Fruit fly (Drosophila melanogaster): ENCODE measurements around the gene CG31909.

The CG31909 gene

DNA sequence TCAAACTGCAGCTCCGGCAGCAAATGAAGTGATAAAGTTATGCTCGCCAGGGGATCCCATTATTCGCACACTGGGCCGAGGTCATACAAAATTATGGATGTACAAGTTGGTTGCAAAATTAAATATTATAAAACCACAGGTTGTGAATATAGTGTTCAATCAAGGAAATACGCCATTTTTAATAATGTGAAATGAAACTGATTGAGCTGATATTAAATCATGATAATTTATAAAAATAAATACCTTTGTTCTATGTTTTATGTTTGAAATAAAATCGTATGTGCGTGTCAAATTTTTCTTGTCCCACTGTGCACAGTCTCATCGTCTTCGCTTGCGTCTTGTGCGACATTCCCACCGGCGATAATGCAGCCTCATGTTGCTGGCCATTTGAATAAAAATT is 38.6 kb downstream of the CG31909 start (continued):
- TF ChIP-seq CG6808 (GFP tag; optimal IDR thresholded peaks at IDR 0.05) (peak; percentile 37), CG7368 (GFP tag; optimal IDR thresholded peaks at IDR 0.05) (peak; percentile 0), dsx (GFP tag; optimal IDR thresholded peaks at IDR 0.05; ENCODE audit: poor library complexity, severe bottlenecking) (peak; percentile 24), spab (GFP tag; optimal IDR thresholded peaks at IDR 0.05) (peak; percentile 33), CG10631 (GFP tag; optimal IDR thresholded peaks at IDR 0.05) (peak; percentile 59), CG15336 (GFP tag; IDR thresholded peaks at IDR 0.05) (peak; percentile 80), fd85E (GFP tag; optimal IDR thresholded peaks at IDR 0.05) (no peak), CG31627 (GFP tag; optimal IDR thresholded peaks at IDR 0.05) (peak; percentile 44), CG11762 (GFP tag; optimal IDR thresholded peaks at IDR 0.05; ENCODE audit: insufficient read depth) (peak; percentile 36), Eip93F (GFP tag; optimal IDR thresholded peaks at IDR 0.05) (no peak), CG32006 (GFP tag; optimal IDR thresholded peaks at IDR 0.05) (peak; percentile 75), CG10669 (GFP tag; optimal IDR thresholded peaks at IDR 0.05) (peak; percentile 27), topi (GFP tag; optimal IDR thresholded peaks at IDR 0.05) (peak; percentile 59), Met (GFP tag; optimal IDR thresholded peaks at IDR 0.05) (peak; percentile 70), Sox102F (GFP tag; optimal IDR thresholded peaks at IDR 0.05) (peak; percentile 44)

DNA sequence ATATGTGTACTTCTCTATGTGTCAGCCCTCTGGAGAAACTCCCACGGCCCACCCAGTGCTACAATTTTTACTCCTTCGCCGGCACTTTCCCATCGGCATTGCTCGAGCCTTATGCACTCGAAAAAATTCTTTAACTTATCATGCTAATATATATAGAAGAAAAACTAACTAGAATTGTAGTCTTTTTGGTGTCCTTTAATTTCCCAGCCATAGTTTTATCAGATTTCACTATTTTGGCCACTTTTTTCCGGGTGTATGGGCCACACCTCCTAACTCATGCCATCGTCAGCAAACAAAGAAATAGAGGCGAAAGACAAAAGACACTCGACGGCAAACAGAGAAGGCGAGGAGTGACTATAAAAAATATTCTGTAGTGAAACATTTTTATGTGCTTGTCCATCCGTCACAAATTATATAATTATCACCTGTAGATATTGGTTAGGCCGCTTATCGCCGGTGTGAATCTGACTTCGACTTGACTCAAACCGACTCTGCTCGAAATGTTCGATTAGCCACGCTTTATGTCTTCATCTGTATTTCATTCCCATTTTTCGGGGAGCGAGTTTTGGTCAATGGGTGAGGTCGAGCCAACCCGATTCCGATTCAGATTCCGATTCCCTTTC is 41.5 kb downstream of the CG31909 start:
- no peak for TF ChIP-seq dsx (GFP tag; optimal IDR thresholded peaks at IDR 0.05; ENCODE audit: poor library complexity, severe bottlenecking)
- no peak for TF ChIP-seq CG11762 (GFP tag; optimal IDR thresholded peaks at IDR 0.05; ENCODE audit: insufficient read depth)
- TF ChIP-seq net (GFP tag; optimal IDR thresholded peaks at IDR 0.05) = no peak
- no peak for TF ChIP-seq esn (GFP tag; optimal IDR thresholded peaks at IDR 0.05)
- TF ChIP-seq svp (GFP tag) = peak; percentile 48
- peak; percentile 51; the same call in 2 of the 3 replicates for TF ChIP-seq CG6163 (GFP tag; IDR thresholded peaks at IDR 0.05)
- no peak for TF ChIP-seq CG4318 (GFP tag; optimal IDR thresholded peaks at IDR 0.05)
- TF ChIP-seq CG32006 (GFP tag; optimal IDR thresholded peaks at IDR 0.05) = peak; percentile 32
- TF ChIP-seq CG11294 (GFP tag; IDR thresholded peaks at IDR 0.05) = no peak
- no peak for TF ChIP-seq OdsH (GFP tag; optimal IDR thresholded peaks at IDR 0.05)
- TF ChIP-seq Hr4 (GFP tag; optimal IDR thresholded peaks at IDR 0.05) = peak; percentile 6
- no peak for TF ChIP-seq CG8632 (GFP tag; optimal IDR thresholded peaks at IDR 0.05)
- TF ChIP-seq vri (GFP tag; optimal IDR thresholded peaks at IDR 0.05) = no peak
- TF ChIP-seq CG6276 (GFP tag; optimal IDR thresholded peaks at IDR 0.05) = no peak
- peak; percentile 33 for TF ChIP-seq Eip78C (GFP tag)

DNA sequence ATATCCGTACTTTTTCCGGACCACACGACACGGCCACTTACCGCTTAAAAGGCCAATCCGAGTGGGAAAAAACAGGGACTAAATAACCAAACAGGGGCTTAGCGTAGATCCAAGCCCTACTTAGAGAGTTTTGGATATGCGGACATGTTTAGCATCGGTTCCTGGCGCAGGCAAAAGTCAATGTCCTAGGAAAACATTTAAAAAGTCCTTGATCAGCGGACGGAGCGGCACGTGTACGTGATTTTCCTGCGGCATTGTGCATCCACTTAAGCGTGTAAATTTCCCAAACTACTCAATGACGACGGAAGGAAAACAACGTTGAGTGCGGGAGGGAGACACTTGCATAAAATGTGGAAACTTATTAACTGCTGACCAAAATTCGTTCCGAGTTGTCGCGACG is 42.7 kb downstream of the CG31909 start:
- TF ChIP-seq CG7368 (GFP tag; optimal IDR thresholded peaks at IDR 0.05) (no peak), Met (GFP tag; optimal IDR thresholded peaks at IDR 0.05) (no peak), CG15336 (GFP tag; IDR thresholded peaks at IDR 0.05) (no peak), CG11294 (GFP tag; IDR thresholded peaks at IDR 0.05) (no peak), CG6792 (GFP tag; optimal IDR thresholded peaks at IDR 0.05) (no peak), CG16779 (tag; optimal IDR thresholded peaks at IDR 0.05) (no peak), pdm3 (GFP tag; optimal IDR thresholded peaks at IDR 0.05) (no peak), CG32006 (GFP tag; optimal IDR thresholded peaks at IDR 0.05) (no peak), topi (GFP tag; optimal IDR thresholded peaks at IDR 0.05) (no peak), CG3919 (GFP tag; optimal IDR thresholded peaks at IDR 0.05) (no peak), ss (GFP tag; optimal IDR thresholded peaks at IDR 0.05) (no peak), eg (GFP tag; IDR thresholded peaks at IDR 0.05) (no peak), Eip78C (GFP tag) (no peak), CG9139 (GFP tag; optimal IDR thresholded peaks at IDR 0.05) (no peak), CG10631 (GFP tag; optimal IDR thresholded peaks at IDR 0.05) (no peak), fkh (GFP tag; optimal IDR thresholded peaks at IDR 0.05) (no peak)

DNA sequence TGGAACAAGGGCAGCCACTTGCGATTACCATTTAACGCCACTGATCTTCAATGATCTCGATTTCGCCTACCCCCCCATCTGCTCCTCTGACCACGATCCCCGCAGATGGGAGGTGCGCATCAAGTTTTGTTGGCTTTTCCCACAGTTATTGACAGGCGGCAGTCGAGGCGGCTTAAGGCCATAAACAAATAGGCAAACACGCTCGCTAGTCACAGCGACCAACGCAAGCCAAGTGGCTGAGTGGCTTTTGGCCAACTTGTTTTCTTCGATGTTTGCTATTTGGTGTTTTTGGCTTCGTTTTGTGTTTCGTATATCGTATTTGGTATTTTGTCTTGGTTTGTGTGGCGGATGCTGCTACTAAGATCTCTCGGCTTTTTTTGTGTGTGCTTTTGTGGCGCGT is 44.2 kb downstream of the CG31909 start:
- TF ChIP-seq spab (GFP tag; optimal IDR thresholded peaks at IDR 0.05) (no peak), svp (GFP tag) (no peak), CG6276 (GFP tag; optimal IDR thresholded peaks at IDR 0.05) (peak; percentile 2), vri (GFP tag; optimal IDR thresholded peaks at IDR 0.05) (no peak), fkh (GFP tag; optimal IDR thresholded peaks at IDR 0.05) (peak; percentile 57), eg (GFP tag; IDR thresholded peaks at IDR 0.05) (0 out of 3 replicates have a peak, but pooled peaks have one; percentile 14), salr (GFP tag; optimal IDR thresholded peaks at IDR 0.05) (no peak), dsx (GFP tag; optimal IDR thresholded peaks at IDR 0.05; ENCODE audit: poor library complexity, severe bottlenecking) (no peak), Eip78C (GFP tag) (peak; percentile 10)
